In the genomic region with DNA sequence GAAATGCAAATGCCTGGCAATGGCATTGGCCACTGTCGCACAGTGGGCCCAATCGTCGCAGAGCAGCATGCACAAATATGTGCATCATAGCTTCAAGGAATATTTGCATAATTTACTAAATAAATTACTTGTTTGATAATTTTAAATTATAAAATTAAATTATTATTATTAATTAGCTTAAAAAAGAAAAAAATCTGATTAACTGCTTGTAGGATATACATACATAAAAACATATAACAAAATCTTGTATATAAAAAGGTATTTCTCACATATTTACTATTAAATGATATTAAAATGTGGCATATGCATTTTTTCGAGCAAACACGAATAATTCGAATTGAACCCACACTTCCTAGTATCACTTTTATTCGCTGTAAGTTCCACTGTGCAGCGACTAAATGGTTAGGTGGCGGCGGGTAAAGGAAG, we compare ENCODE assay signal across 1 fruit fly cellular context.
TF ChIP-seq lines count a peak whose summit lies in the region.

No protein-coding gene starts in this region.

TF ChIP-seq in whole organism, embryonic, 481 proteins besides CTCF, POLR2A, EP300 and RAD21 (continued from another document and continues in another):
- TF ChIP-seq CG11723 (GFP tag; optimal IDR thresholded peaks at IDR 0.05; lab: Kevin White, UChicago) (peak; percentile 13), Myb (GFP tag; optimal IDR thresholded peaks at IDR 0.05; lab: Kevin White, UChicago) (no peak), Ssrp (tag; optimal IDR thresholded peaks at IDR 0.05; lab: Kevin White, UChicago) (peak; percentile 74), ind (GFP tag; optimal IDR thresholded peaks at IDR 0.05; lab: Kevin White, UChicago) (peak; percentile 49), tna (GFP tag; IDR thresholded peaks at IDR 0.05; lab: Robert Waterston, UW; ENCODE audit: partially characterized antibody) (no peak), ap (GFP tag; IDR thresholded peaks at IDR 0.05; lab: Robert Waterston, UW) (no peak), dati (GFP tag; IDR thresholded peaks at IDR 0.05; lab: Robert Waterston, UW) (no peak), CoRest (tag; optimal IDR thresholded peaks at IDR 0.05; lab: Kevin White, UChicago) (peak; percentile 61), CG6175 (GFP tag; IDR thresholded peaks at IDR 0.05; lab: Robert Waterston, UW) (no peak), CG18262 (tag; optimal IDR thresholded peaks at IDR 0.05; lab: Kevin White, UChicago) (peak; percentile 85), CG6791 (GFP tag; IDR thresholded peaks at IDR 0.05; lab: Robert Waterston, UW; ENCODE audit: partially characterized antibody) (no peak), CG7987 (GFP tag; optimal IDR thresholded peaks at IDR 0.05; lab: Kevin White, UChicago) (no peak), Eip74EF (GFP tag; optimal IDR thresholded peaks at IDR 0.05; lab: Kevin White, UChicago) (peak in 1 of 2 experiments; percentile 69), pan (optimal IDR thresholded peaks at IDR 0.05; lab: Kevin White, UChicago) (no peak), pan (GFP tag; optimal IDR thresholded peaks at IDR 0.05 in 1 of 2, IDR thresholded peaks at IDR 0.05 in 1 of 2) (peak in 1 of 2 experiments; percentile 58), Dip2 (GFP tag; IDR thresholded peaks at IDR 0.05; lab: Robert Waterston, UW) (no peak), gcm (GFP tag; optimal IDR thresholded peaks at IDR 0.05; lab: Kevin White, UChicago) (peak; percentile 34), CG13775 (GFP tag; optimal IDR thresholded peaks at IDR 0.05; lab: Kevin White, UChicago) (peak; percentile 43), unc-4 (GFP tag; IDR thresholded peaks at IDR 0.05; lab: Robert Waterston, UW; ENCODE audit: partially characterized antibody) (no peak), kah (GFP tag; optimal IDR thresholded peaks at IDR 0.05; lab: Kevin White, UChicago) (peak; percentile 30), sug (tag; optimal IDR thresholded peaks at IDR 0.05; lab: Kevin White, UChicago) (no peak), Kr (GFP tag; optimal IDR thresholded peaks at IDR 0.05; lab: Kevin White, UChicago) (no peak), CG17802 (tag; optimal IDR thresholded peaks at IDR 0.05; lab: Kevin White, UChicago) (no peak), CG12155 (GFP tag; optimal IDR thresholded peaks at IDR 0.05; lab: Kevin White, UChicago) (no peak), nau (GFP tag; optimal IDR thresholded peaks at IDR 0.05; lab: Kevin White, UChicago) (no peak), Stat92E (GFP tag; optimal IDR thresholded peaks at IDR 0.05; lab: Kevin White, UChicago) (no peak), pnt (GFP tag; optimal IDR thresholded peaks at IDR 0.05; lab: Kevin White, UChicago) (no peak), Xrp1 (GFP tag; IDR thresholded peaks at IDR 0.05; lab: Robert Waterston, UW) (peak; percentile 45; the same call in 1 of the 2 replicates), CG8359 (GFP tag; optimal IDR thresholded peaks at IDR 0.05; lab: Kevin White, UChicago; ENCODE audit: borderline replicate concordance) (no peak), CG12104 (GFP tag; optimal IDR thresholded peaks at IDR 0.05; lab: Kevin White, UChicago) (peak; percentile 27), CG2129 (GFP tag; IDR thresholded peaks at IDR 0.05; lab: Robert Waterston, UW; ENCODE audit: partially characterized antibody) (no peak), CG10543 (GFP tag; optimal IDR thresholded peaks at IDR 0.05; lab: Kevin White, UChicago) (no peak), Doc2 (GFP tag; IDR thresholded peaks at IDR 0.05; lab: Robert Waterston, UW) (no peak), psq (GFP tag; optimal IDR thresholded peaks at IDR 0.05; lab: Kevin White, UChicago) (no peak), odd (GFP tag; optimal IDR thresholded peaks at IDR 0.05; lab: Kevin White, UChicago) (peak; percentile 33), CG7372 (GFP tag; IDR thresholded peaks at IDR 0.05; lab: Robert Waterston, UW) (no peak; the same call in 1 of the 2 replicates), CG3726 (GFP tag; IDR thresholded peaks at IDR 0.05; lab: Robert Waterston, UW) (no peak), Rfx (GFP tag; IDR thresholded peaks at IDR 0.05; lab: Robert Waterston, UW) (no peak), Atf-2 (GFP tag; optimal IDR thresholded peaks at IDR 0.05; lab: Kevin White, UChicago) (no peak), schlank (tag; optimal IDR thresholded peaks at IDR 0.05; lab: Kevin White, UChicago) (no peak), dimm (GFP tag; IDR thresholded peaks at IDR 0.05; lab: Robert Waterston, UW) (peak; percentile 39; the same call in 1 of the 2 replicates), Deaf1 (tag; optimal IDR thresholded peaks at IDR 0.05; lab: Kevin White, UChicago) (no peak), bigmax (GFP tag; optimal IDR thresholded peaks at IDR 0.05; lab: Kevin White, UChicago) (no peak), tin (GFP tag; optimal IDR thresholded peaks at IDR 0.05; lab: Kevin White, UChicago) (peak; percentile 49), CG11247 (GFP tag; IDR thresholded peaks at IDR 0.05; lab: Robert Waterston, UW) (no peak), Max (GFP tag; optimal IDR thresholded peaks at IDR 0.05; lab: Kevin White, UChicago) (peak; percentile 8), Sry-δ (GFP tag; optimal IDR thresholded peaks at IDR 0.05; lab: Kevin White, UChicago) (no peak), CG34422 (GFP tag; IDR thresholded peaks at IDR 0.05; lab: Robert Waterston, UW) (peak; percentile 18; the same call in 1 of the 3 replicates), salm (tag; optimal IDR thresholded peaks at IDR 0.05; lab: Kevin White, UChicago) (peak; percentile 22), CG8089 (GFP tag; optimal IDR thresholded peaks at IDR 0.05; lab: Kevin White, UChicago) (no peak), pho (GFP tag; optimal IDR thresholded peaks at IDR 0.05; lab: Kevin White, UChicago) (no peak), Poxn (GFP tag; IDR thresholded peaks at IDR 0.05; lab: Robert Waterston, UW) (no peak), CG15601 (tag; optimal IDR thresholded peaks at IDR 0.05; lab: Kevin White, UChicago) (peak; percentile 38), sima (GFP tag; optimal IDR thresholded peaks at IDR 0.05; lab: Kevin White, UChicago) (no peak), Asciz (GFP tag; optimal IDR thresholded peaks at IDR 0.05; lab: Kevin White, UChicago) (peak; percentile 55), CG9437 (GFP tag; optimal IDR thresholded peaks at IDR 0.05; lab: Kevin White, UChicago) (peak; percentile 64), sens (GFP tag; lab: Kevin White, UChicago) (peak; percentile 63), CG6254 (GFP tag; optimal IDR thresholded peaks at IDR 0.05; lab: Kevin White, UChicago) (peak; percentile 59), Opbp (GFP tag; IDR thresholded peaks at IDR 0.05; lab: Robert Waterston, UW; ENCODE audit: partially characterized antibody) (no peak), p53 (GFP tag; optimal IDR thresholded peaks at IDR 0.05; lab: Kevin White, UChicago) (no peak), CG8290 (GFP tag; optimal IDR thresholded peaks at IDR 0.05; lab: Kevin White, UChicago) (no peak), CG8290 (tag; optimal IDR thresholded peaks at IDR 0.05; lab: Kevin White, UChicago) (no peak), CG4282 (GFP tag; optimal IDR thresholded peaks at IDR 0.05; lab: Kevin White, UChicago) (no peak), CG42726 (GFP tag; IDR thresholded peaks at IDR 0.05; lab: Robert Waterston, UW; ENCODE audit: partially characterized antibody) (no peak), eve (GFP tag; optimal IDR thresholded peaks at IDR 0.05; lab: Kevin White, UChicago) (no peak), Ets65A (GFP tag; lab: Kevin White, UChicago) (peak; percentile 65), CG16815 (GFP tag; optimal IDR thresholded peaks at IDR 0.05; lab: Kevin White, UChicago) (peak; percentile 4), NfI (GFP tag; optimal IDR thresholded peaks at IDR 0.05; lab: Kevin White, UChicago) (peak; percentile 8), chinmo (GFP tag; IDR thresholded peaks at IDR 0.05; lab: Robert Waterston, UW; ENCODE audit: partially characterized antibody) (0 out of 4 replicates have a peak, but pooled peaks have one; percentile 20), bcd (GFP tag; optimal IDR thresholded peaks at IDR 0.05; lab: Kevin White, UChicago) (peak; percentile 50), CG2712 (tag; optimal IDR thresholded peaks at IDR 0.05; lab: Kevin White, UChicago) (peak; percentile 77), CG8944 (GFP tag; optimal IDR thresholded peaks at IDR 0.05; lab: Kevin White, UChicago) (no peak), unpg (GFP tag; optimal IDR thresholded peaks at IDR 0.05; lab: Kevin White, UChicago) (peak; percentile 41), Bdp1 (GFP tag; optimal IDR thresholded peaks at IDR 0.05; lab: Kevin White, UChicago) (no peak), CG9817 (tag; optimal IDR thresholded peaks at IDR 0.05; lab: Kevin White, UChicago) (no peak), lov (optimal IDR thresholded peaks at IDR 0.05; lab: Kevin White, UChicago) (no peak), lov (GFP tag; IDR thresholded peaks at IDR 0.05; lab: Robert Waterston, UW) (no peak), CG10209 (GFP tag; optimal IDR thresholded peaks at IDR 0.05; lab: Kevin White, UChicago) (peak; percentile 62), CG33557 (GFP tag; optimal IDR thresholded peaks at IDR 0.05; lab: Kevin White, UChicago) (no peak), CG4424 (GFP tag; optimal IDR thresholded peaks at IDR 0.05; lab: Kevin White, UChicago) (peak; percentile 63), Taf1 (GFP tag; IDR thresholded peaks at IDR 0.05; lab: Robert Waterston, UW) (no peak), CG9932 (GFP tag; IDR thresholded peaks at IDR 0.05; lab: Robert Waterston, UW) (no peak), inv (GFP tag; IDR thresholded peaks at IDR 0.05; lab: Robert Waterston, UW; ENCODE audit: partially characterized antibody) (no peak), ssp (GFP tag; IDR thresholded peaks at IDR 0.05; lab: Robert Waterston, UW) (no peak), zen (tag; optimal IDR thresholded peaks at IDR 0.05; lab: Kevin White, UChicago) (peak; percentile 47), CG30403 (GFP tag; optimal IDR thresholded peaks at IDR 0.05; lab: Kevin White, UChicago) (peak; percentile 48), Hsf (GFP tag; optimal IDR thresholded peaks at IDR 0.05; lab: Kevin White, UChicago) (no peak), CG17328 (GFP tag; IDR thresholded peaks at IDR 0.05; lab: Robert Waterston, UW) (no peak), Side (GFP tag; optimal IDR thresholded peaks at IDR 0.05; lab: Kevin White, UChicago) (no peak), CG13296 (GFP tag; optimal IDR thresholded peaks at IDR 0.05; lab: Kevin White, UChicago) (peak; percentile 28), Sry-β (GFP tag; optimal IDR thresholded peaks at IDR 0.05; lab: Kevin White, UChicago) (no peak), CG1792 (GFP tag; optimal IDR thresholded peaks at IDR 0.05; lab: Kevin White, UChicago) (no peak), ase (GFP tag; IDR thresholded peaks at IDR 0.05; lab: Robert Waterston, UW) (no peak), sr (GFP tag; IDR thresholded peaks at IDR 0.05; lab: Robert Waterston, UW) (no peak), CG1024 (GFP tag; IDR thresholded peaks at IDR 0.05; lab: Robert Waterston, UW) (no peak), CG10979 (tag; optimal IDR thresholded peaks at IDR 0.05; lab: Kevin White, UChicago) (peak; percentile 69), CG2120 (GFP tag; optimal IDR thresholded peaks at IDR 0.05; lab: Kevin White, UChicago) (no peak), az2 (GFP tag; optimal IDR thresholded peaks at IDR 0.05; lab: Kevin White, UChicago) (peak; percentile 47), CG4328 (GFP tag; optimal IDR thresholded peaks at IDR 0.05; lab: Kevin White, UChicago) (peak; percentile 3), Dip3 (GFP tag; optimal IDR thresholded peaks at IDR 0.05; lab: Kevin White, UChicago) (no peak), CG10267 (tag; optimal IDR thresholded peaks at IDR 0.05; lab: Kevin White, UChicago) (peak; percentile 46), org-1 (GFP tag; optimal IDR thresholded peaks at IDR 0.05; lab: Kevin White, UChicago) (no peak), tll (GFP tag; optimal IDR thresholded peaks at IDR 0.05; lab: Kevin White, UChicago) (no peak), cad (GFP tag; optimal IDR thresholded peaks at IDR 0.05; lab: Kevin White, UChicago) (no peak), CG4730 (GFP tag; IDR thresholded peaks at IDR 0.05; lab: Robert Waterston, UW) (peak; percentile 6; the same call in 1 of the 2 replicates), esg (GFP tag; conservative IDR thresholded peaks at IDR 0.05; lab: Robert Waterston, UW) (0 out of 2 replicates have a peak, but pooled peaks have one; percentile 27), ash1 (GFP tag; optimal IDR thresholded peaks at IDR 0.05; lab: Kevin White, UChicago) (no peak), Camta (GFP tag; optimal IDR thresholded peaks at IDR 0.05; lab: Kevin White, UChicago) (no peak), CG30020 (tag; optimal IDR thresholded peaks at IDR 0.05; lab: Kevin White, UChicago) (peak; percentile 18), CG9609 (GFP tag; optimal IDR thresholded peaks at IDR 0.05; lab: Kevin White, UChicago) (no peak), ro (GFP tag; IDR thresholded peaks at IDR 0.05; lab: Robert Waterston, UW) (no peak), ham (GFP tag; IDR thresholded peaks at IDR 0.05; lab: Robert Waterston, UW) (no peak), GATAe (GFP tag; conservative IDR thresholded peaks at IDR 0.05; lab: Robert Waterston, UW) (no peak), CG1233 (GFP tag; optimal IDR thresholded peaks at IDR 0.05; lab: Kevin White, UChicago) (peak; percentile 10), dmrt99B (tag; optimal IDR thresholded peaks at IDR 0.05; lab: Kevin White, UChicago) (peak; percentile 77), ac (GFP tag; optimal IDR thresholded peaks at IDR 0.05; lab: Kevin White, UChicago) (no peak), CG34376 (GFP tag; optimal IDR thresholded peaks at IDR 0.05; lab: Kevin White, UChicago) (no peak), ttk (GFP tag; IDR thresholded peaks at IDR 0.05; lab: Robert Waterston, UW) (peak; percentile 56; the same call in 1 of the 2 replicates), CG33213 (GFP tag; optimal IDR thresholded peaks at IDR 0.05; lab: Kevin White, UChicago) (no peak), cg (GFP tag; optimal IDR thresholded peaks at IDR 0.05; lab: Kevin White, UChicago) (no peak), cato (GFP tag; optimal IDR thresholded peaks at IDR 0.05; lab: Kevin White, UChicago; ENCODE audit: borderline replicate concordance) (peak; percentile 9), Mrtf (GFP tag; IDR thresholded peaks at IDR 0.05; lab: Robert Waterston, UW) (no peak), Lim3 (GFP tag; IDR thresholded peaks at IDR 0.05; lab: Robert Waterston, UW) (no peak), CG12391 (tag; optimal IDR thresholded peaks at IDR 0.05; lab: Kevin White, UChicago) (peak; percentile 49), Dek (tag; optimal IDR thresholded peaks at IDR 0.05; lab: Kevin White, UChicago) (no peak), zfh1 (GFP tag; IDR thresholded peaks at IDR 0.05; lab: Robert Waterston, UW) (0 out of 3 replicates have a peak, but pooled peaks have one; percentile 46), Atf3 (GFP tag; optimal IDR thresholded peaks at IDR 0.05; lab: Kevin White, UChicago) (no peak), CG18764 (GFP tag; optimal IDR thresholded peaks at IDR 0.05; lab: Kevin White, UChicago) (no peak), CG17385 (GFP tag; optimal IDR thresholded peaks at IDR 0.05; lab: Kevin White, UChicago) (peak; percentile 57)
